Worm (Caenorhabditis elegans): ENCODE data around the gene ops-1.

DNA sequence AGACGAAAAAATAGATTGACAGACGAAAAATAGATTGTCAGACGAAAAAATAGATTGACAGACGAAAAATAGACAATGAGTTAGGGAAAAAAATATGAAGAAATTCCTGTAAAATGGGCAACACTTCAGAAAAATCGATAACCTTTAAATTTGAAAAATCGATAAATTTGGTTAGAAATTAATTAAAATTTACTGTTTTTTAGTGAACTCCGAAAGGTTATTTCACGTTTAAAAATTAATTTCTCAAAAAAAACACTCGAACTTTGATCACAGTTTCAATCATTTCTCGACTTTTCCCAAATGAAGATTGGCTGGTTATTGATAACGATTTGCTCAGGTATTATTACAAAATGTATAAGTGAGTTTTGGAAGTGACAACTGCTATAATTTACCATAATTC, 23.3 kb upstream of the ops-1 start, which contains the start of gene csp-2:
- TF ChIP-seq hmbx-1 (tag; optimal IDR thresholded peaks at IDR 0.05) = no peak
- TF ChIP-seq F13C5.2 (tag; optimal IDR thresholded peaks at IDR 0.05) = no peak
- no peak for TF ChIP-seq ama-1 (optimal IDR thresholded peaks at IDR 0.05)
- TF ChIP-seq ceh-36 (tag; optimal IDR thresholded peaks at IDR 0.05) = no peak
- no peak for TF ChIP-seq aly-1 (tag; optimal IDR thresholded peaks at IDR 0.05)
- TF ChIP-seq hmg-4 (GFP tag; optimal IDR thresholded peaks at IDR 0.05) = no peak
- TF ChIP-seq B0310.2 (tag; optimal IDR thresholded peaks at IDR 0.05) = no peak
- TF ChIP-seq sea-1 (GFP tag; conservative IDR thresholded peaks at IDR 0.05) = no peak
